Worm (Caenorhabditis elegans): Measurements from ENCODE around the gene rpl-3.

The rpl-3 gene

DNA sequence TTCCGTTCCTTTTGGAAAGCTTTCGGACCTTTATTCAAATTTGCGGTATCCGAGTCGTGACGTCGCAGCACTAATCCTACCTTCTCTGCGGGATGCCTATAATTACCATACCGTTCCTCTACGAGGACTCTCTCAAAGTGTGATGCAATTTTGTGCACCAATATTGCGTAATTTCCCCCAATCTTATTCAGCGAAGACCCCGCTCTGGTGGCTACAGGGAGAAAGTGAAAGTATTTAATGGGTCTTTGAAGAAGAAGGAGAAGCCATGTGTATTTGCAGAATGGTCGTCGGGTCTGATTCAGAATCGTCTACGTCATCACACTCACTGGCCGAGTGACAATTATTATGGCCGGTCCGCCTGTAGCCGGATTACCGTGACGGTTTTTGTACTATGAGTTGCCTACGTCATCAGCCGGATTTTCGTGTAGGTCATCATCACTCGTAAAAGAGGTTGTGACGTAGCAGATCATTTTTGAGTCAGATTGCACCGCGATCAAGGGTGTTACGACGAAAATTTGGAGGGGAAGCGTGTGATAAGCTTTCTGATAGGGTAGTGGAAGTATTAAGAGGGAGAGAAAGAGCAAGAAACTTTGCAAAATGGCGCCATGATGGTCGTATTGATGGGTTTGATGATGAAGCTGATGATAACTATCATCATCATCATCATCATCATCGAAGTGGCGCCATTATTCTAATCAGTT lies 8.7 kb downstream of the rpl-3 start:
- TF ChIP-seq hlh-30 (tag; optimal IDR thresholded peaks at IDR 0.05; ENCODE audit: insufficient read depth) = no peak
- peak; percentile 16 for TF ChIP-seq dve-1 (tag; optimal IDR thresholded peaks at IDR 0.05; ENCODE audit: insufficient read depth)
- no peak for TF ChIP-seq Y48G9A.11 (GFP tag; IDR thresholded peaks at IDR 0.05)
- TF ChIP-seq dmd-6 (GFP tag; IDR thresholded peaks at IDR 0.05) = peak; percentile 42
- no peak for TF ChIP-seq ceh-20 (GFP tag; IDR thresholded peaks at IDR 0.05)
- peak; percentile 28 for TF ChIP-seq nhr-28 (tag; optimal IDR thresholded peaks at IDR 0.05)
- TF ChIP-seq hlh-11 (tag; optimal IDR thresholded peaks at IDR 0.05) = no peak
- TF ChIP-seq nhr-237 (tag; optimal IDR thresholded peaks at IDR 0.05) = no peak
- TF ChIP-seq jun-1 (tag; optimal IDR thresholded peaks at IDR 0.05) = no peak
- TF ChIP-seq daf-16 (GFP tag; optimal IDR thresholded peaks at IDR 0.05) = no peak
- peak; percentile 3 for TF ChIP-seq daf-16 (tag; optimal IDR thresholded peaks at IDR 0.05)
- no peak for TF ChIP-seq nhr-77 (tag; optimal IDR thresholded peaks at IDR 0.05)
- TF ChIP-seq pqm-1 (tag; optimal IDR thresholded peaks at IDR 0.05) = peak; percentile 41
- TF ChIP-seq aha-1 (tag) = peak; percentile 52
- TF ChIP-seq nhr-48 (tag; optimal IDR thresholded peaks at IDR 0.05) = no peak

ce11 chrIII:3878986-3879756 lies 11.5 kb downstream of the rpl-3 start:
- TF ChIP-seq nhr-28 (tag; optimal IDR thresholded peaks at IDR 0.05) (peak; percentile 48), nhr-48 (tag; optimal IDR thresholded peaks at IDR 0.05) (no peak), unc-39 (tag; optimal IDR thresholded peaks at IDR 0.05) (no peak), hlh-30 (tag; optimal IDR thresholded peaks at IDR 0.05; ENCODE audit: insufficient read depth) (peak; percentile 7), daf-8 (GFP tag; IDR thresholded peaks at IDR 0.05) (no peak), spr-3 (GFP tag; optimal IDR thresholded peaks at IDR 0.05) (no peak)

ce11 chrIII:3883146-3883545 lies 15.5 kb downstream of the rpl-3 start:
- TF ChIP-seq aha-1 (tag) (peak; percentile 7), nhr-77 (tag; optimal IDR thresholded peaks at IDR 0.05) (no peak)

- TF ChIP-seq hmg-1.1 (GFP tag; IDR thresholded peaks at IDR 0.05) (no peak), nhr-28 (tag; optimal IDR thresholded peaks at IDR 0.05) (peak; percentile 91), lin-13 (GFP tag; optimal IDR thresholded peaks at IDR 0.05) (peak; percentile 77), ceh-20 (GFP tag; IDR thresholded peaks at IDR 0.05) (no peak), dpl-1 (GFP tag; optimal IDR thresholded peaks at IDR 0.05) (peak; percentile 42), zfp-2 (tag; optimal IDR thresholded peaks at IDR 0.05) (no peak), F49E8.2 (tag; optimal IDR thresholded peaks at IDR 0.05; ENCODE audit: borderline replicate concordance) (no peak), dve-1 (tag; optimal IDR thresholded peaks at IDR 0.05; ENCODE audit: insufficient read depth) (peak; percentile 62), arid-1 (GFP tag; conservative IDR thresholded peaks at IDR 0.05) (no peak), ctbp-1 (GFP tag; IDR thresholded peaks at IDR 0.05) (no peak), pha-4 (GFP tag; IDR thresholded peaks at IDR 0.05) (no peak), pha-4 (tag; optimal IDR thresholded peaks at IDR 0.05) (peak; percentile 13), hlh-11 (tag; optimal IDR thresholded peaks at IDR 0.05) (peak; percentile 69), nhr-77 (tag; optimal IDR thresholded peaks at IDR 0.05) (peak; percentile 78), duxl-1 (tag; optimal IDR thresholded peaks at IDR 0.05; ENCODE audit: poor library complexity) (no peak), nhr-10 (tag; optimal IDR thresholded peaks at IDR 0.05) (no peak), nhr-6 (tag; optimal IDR thresholded peaks at IDR 0.05) (peak; percentile 44), F10B5.3 (tag; optimal IDR thresholded peaks at IDR 0.05) (no peak), aha-1 (tag) (peak; percentile 2), nhr-25 (tag; optimal IDR thresholded peaks at IDR 0.05; ENCODE audit: borderline replicate concordance, insufficient read depth) (no peak), ceh-28 (tag; optimal IDR thresholded peaks at IDR 0.05) (no peak), madf-9 (GFP tag; conservative IDR thresholded peaks at IDR 0.05) (no peak), mes-2 (tag; optimal IDR thresholded peaks at IDR 0.05; ENCODE audit: poor library complexity, severe bottlenecking) (peak; percentile 28), dmd-6 (GFP tag; IDR thresholded peaks at IDR 0.05) (peak; percentile 41; the same call in 1 of the 2 replicates), tra-1 (GFP tag; IDR thresholded peaks at IDR 0.05) (no peak), mep-1 (tag; optimal IDR thresholded peaks at IDR 0.05) (peak; percentile 33), pqm-1 (tag; optimal IDR thresholded peaks at IDR 0.05) (peak; percentile 77), lim-7 (GFP tag; IDR thresholded peaks at IDR 0.05) (no peak), F26F4.8 (GFP tag; conservative IDR thresholded peaks at IDR 0.05) (no peak), daf-16 (GFP tag; optimal IDR thresholded peaks at IDR 0.05) (no peak), daf-16 (tag; optimal IDR thresholded peaks at IDR 0.05) (peak; percentile 57), daf-12 (tag; optimal IDR thresholded peaks at IDR 0.05) (no peak), Y48G9A.11 (GFP tag; IDR thresholded peaks at IDR 0.05) (no peak), lsy-2 (tag; optimal IDR thresholded peaks at IDR 0.05) (peak in 1 of 2 experiments; percentile 37)
Observed at ce11 chrIII:3887586-3887985, 19.9 kb downstream of the rpl-3 start.
